Worm (Caenorhabditis elegans) whole organism, late embryonic: ENCODE measurements around the gene D2024.4.

Experiments used
- elt-2 ChIP-seq: sonication (generic microtip); optimal IDR thresholded peaks from 2 replicates; lab custom pipeline; 2016; ENCODE audit warnings: missing genetic modification reagents, missing genetic modification characterization, missing compliant biosample characterization
- fkh-10 ChIP-seq: fragments of 150-350 bp; optimal IDR thresholded peaks from 2 replicates; lab custom pipeline; 2014; ENCODE audit warnings: missing biosample characterization, missing genetic modification reagents, missing genetic modification characterization
- hlh-13 ChIP-seq: fragments of 200-800 bp; sonication (Bioruptor generic); optimal IDR thresholded peaks from 2 replicates; lab custom pipeline; 2018; ENCODE audit warnings: mild to moderate bottlenecking, missing genetic modification characterization, missing compliant biosample characterization
- nhr-11 ChIP-seq: fragments of 150-350 bp; optimal IDR thresholded peaks from 2 replicates; lab custom pipeline; 2014; ENCODE audit warnings: missing biosample characterization, missing genetic modification characterization

DNA sequence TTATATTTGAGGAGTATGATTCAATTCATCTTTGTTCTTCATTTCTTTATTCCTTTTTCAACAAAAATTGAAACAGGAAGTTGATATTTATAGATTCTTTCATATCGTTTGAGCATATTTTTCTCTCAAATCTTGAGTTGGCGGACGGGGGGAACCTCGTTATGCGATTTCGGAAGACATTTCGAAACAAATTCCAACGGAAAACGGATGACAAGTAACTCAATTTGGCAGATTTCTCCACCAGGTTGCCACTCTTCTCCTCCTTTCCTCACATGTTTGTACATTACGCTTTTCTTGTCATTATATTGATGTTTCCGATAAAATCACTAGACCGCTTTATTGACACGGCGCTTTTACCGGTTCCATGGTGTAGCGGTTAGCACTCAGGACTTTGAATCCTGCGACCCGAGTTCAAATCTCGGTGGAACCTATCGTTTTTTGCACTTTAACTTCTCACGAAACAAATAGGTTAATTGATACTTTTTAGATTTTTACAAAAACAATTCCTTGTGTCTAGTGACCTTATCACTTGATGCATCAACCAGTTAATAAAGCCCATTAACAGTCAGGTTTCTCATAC is 44.0 kb downstream of the D2024.4 start:
- TF ChIP-seq fkh-10 (GFP tag; lab: Kevin White, UChicago) (no peak), nhr-11 (tag; lab: Kevin White, UChicago) (no peak), hlh-13 (GFP tag; lab: Kevin White, UChicago) (no peak), elt-2 (tag; lab: Kevin White, UChicago) (no peak)
